In genomic region chrV:10578226-10578625, ce11 we compare ENCODE assay signal across 2 worm cellular contexts.
TF ChIP-seq lines count a peak whose summit lies in the region.

Gene mics-1, minus strand, starts transcription at chrV:10578326.

TF ChIP-seq in whole organism, L4 larva, 104 proteins besides CTCF, POLR2A, EP300 and RAD21:
- TF ChIP-seq ceh-20 (GFP tag; IDR thresholded peaks at IDR 0.05; lab: Robert Waterston, UW), result no peak
- TF ChIP-seq daf-19 (GFP tag; conservative IDR thresholded peaks at IDR 0.05; lab: Robert Waterston, UW), result 0 out of 2 replicates have a peak, but pooled peaks have one; percentile 27

TF ChIP-seq in whole organism, young adult, 124 proteins besides CTCF, POLR2A, EP300 and RAD21:
- TF ChIP-seq Y53G8AR.9 (GFP tag; conservative IDR thresholded peaks at IDR 0.05; lab: Robert Waterston, UW), result 0 out of 2 replicates have a peak, but pooled peaks have one; percentile 33
- TF ChIP-seq nfya-2 (GFP tag; IDR thresholded peaks at IDR 0.05; lab: Robert Waterston, UW), result no peak
- no peak for TF ChIP-seq bed-1 (GFP tag; IDR thresholded peaks at IDR 0.05; lab: Robert Waterston, UW)
